Fruit fly (Drosophila melanogaster): Measurements from ENCODE around the gene CG11722.

DNA sequence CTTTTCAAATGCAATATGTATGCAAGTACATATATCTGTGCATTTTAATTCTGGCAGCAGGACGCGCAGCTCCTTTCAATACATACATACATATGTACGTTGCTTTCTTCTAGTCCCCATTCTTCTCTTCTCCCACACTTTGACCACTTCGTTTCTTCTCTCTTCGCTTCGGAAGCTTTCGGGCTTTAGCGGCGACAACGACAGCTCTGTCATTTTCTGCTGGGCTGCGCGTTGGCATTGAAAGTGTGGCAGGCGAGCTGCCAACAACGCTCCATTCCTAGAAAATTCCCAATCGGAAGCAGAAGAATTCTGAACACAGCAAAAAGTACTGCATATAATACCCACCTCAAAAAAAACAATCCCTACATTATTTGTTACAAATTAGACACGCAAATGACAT, 37.7 kb upstream of the CG11722 start:
- TF ChIP-seq pan (optimal IDR thresholded peaks at IDR 0.05) (no peak), CG8478 (optimal IDR thresholded peaks at IDR 0.05) (no peak), psq (optimal IDR thresholded peaks at IDR 0.05) (no peak), Dll (optimal IDR thresholded peaks at IDR 0.05) (no peak), usp (GFP tag; optimal IDR thresholded peaks at IDR 0.05) (no peak), EcR (GFP tag; optimal IDR thresholded peaks at IDR 0.05) (no peak)
